Fruit fly (Drosophila melanogaster) whole organism, embryonic: ENCODE data around the gene CG16798.

Source experiments
- BEAF-32 ChIP-seq: fragments of 200-800 bp; sonication (Bioruptor generic); optimal IDR thresholded peaks from 3 replicates; lab custom pipeline; 2017; ENCODE audit warnings: missing biosample characterization, missing genetic modification characterization, mild to moderate bottlenecking, moderate library complexity, missing genetic modification reagents
- CG10267 ChIP-seq: fragments of 200-800 bp; sonication (Bioruptor generic); optimal IDR thresholded peaks from 2 replicates; lab custom pipeline; 2018; ENCODE audit warnings: missing biosample characterization, mild to moderate bottlenecking, missing genetic modification characterization, moderate library complexity
- CG11456 ChIP-seq: fragments of 200-800 bp; sonication (Bioruptor generic); IDR thresholded peaks from 3 replicates; pipeline ENCODE4 v1.3.6; 2022; ENCODE audit warnings: missing biosample characterization, missing genetic modification characterization
- CG12155 ChIP-seq: fragments of 200-800 bp; sonication (Bioruptor generic); optimal IDR thresholded peaks from 3 replicates; lab custom pipeline; 2016; ENCODE audit warnings: missing biosample characterization, missing genetic modification characterization
- CG13287 ChIP-seq: fragments of 200-800 bp; sonication (Bioruptor generic); IDR thresholded peaks from 2 replicates; pipeline ENCODE4 v1.3.6; 2022; ENCODE audit warnings: missing biosample characterization, missing genetic modification characterization; ENCODE audit not compliant: partially characterized antibody
- CG13894 ChIP-seq: fragments of 200-800 bp; sonication (Bioruptor generic); optimal IDR thresholded peaks from 3 replicates; lab custom pipeline; 2018; ENCODE audit warnings: missing biosample characterization, mild to moderate bottlenecking, missing genetic modification characterization, moderate library complexity
- CG15514 ChIP-seq: fragments of 200-800 bp; sonication (Bioruptor generic); optimal IDR thresholded peaks from 3 replicates; lab custom pipeline; 2017; ENCODE audit warnings: missing biosample characterization, missing genetic modification characterization, mild to moderate bottlenecking, moderate library complexity, missing genetic modification reagents
- CG17328 ChIP-seq: fragments of 200-800 bp; sonication (Bioruptor generic); IDR thresholded peaks from 2 replicates; pipeline ENCODE4 v1.3.6; 2022; ENCODE audit warnings: missing biosample characterization, missing genetic modification characterization
- CG2712 ChIP-seq: fragments of 200-800 bp; optimal IDR thresholded peaks from 3 replicates; lab custom pipeline; 2019; ENCODE audit warnings: missing biosample characterization, mild to moderate bottlenecking, missing genetic modification characterization, moderate library complexity
- CG5180 ChIP-seq: fragments of 200-800 bp; sonication (Bioruptor generic); optimal IDR thresholded peaks from 3 replicates; lab custom pipeline; 2017; ENCODE audit warnings: missing biosample characterization, missing genetic modification characterization, mild to moderate bottlenecking, moderate library complexity, missing genetic modification reagents
- CG6654 ChIP-seq: fragments of 200-800 bp; sonication (Bioruptor generic); optimal IDR thresholded peaks from 2 replicates; lab custom pipeline; 2017; ENCODE audit warnings: missing biosample characterization, mild to moderate bottlenecking, missing genetic modification characterization
- CG8290 ChIP-seq, 3 experiments: fragments of 200-800 bp; sonication (Bioruptor generic); optimal IDR thresholded peaks; 2 replicates each; lab custom pipeline; 2016 to 2019; ENCODE audit warnings: missing biosample characterization in 3 of 3, missing genetic modification characterization in 3 of 3, mild to moderate bottlenecking in 2 of 3, moderate library complexity in 1 of 3
- CTCF ChIP-seq: fragments of 200-800 bp; sonication (Bioruptor generic); optimal IDR thresholded peaks from 2 replicates; lab custom pipeline; 2017; ENCODE audit warnings: missing biosample characterization, mild to moderate bottlenecking, missing genetic modification characterization, moderate library complexity
- Deaf1 ChIP-seq: fragments of 200-800 bp; optimal IDR thresholded peaks from 3 replicates; lab custom pipeline; 2019; ENCODE audit warnings: missing biosample characterization, mild to moderate bottlenecking, missing genetic modification characterization, moderate library complexity
- Dp ChIP-seq: fragments of 200-800 bp; sonication (Bioruptor generic); optimal IDR thresholded peaks from 2 replicates; lab custom pipeline; 2018; ENCODE audit warnings: missing biosample characterization, mild to moderate bottlenecking, missing genetic modification characterization, moderate library complexity
- Dref ChIP-seq: fragments of 200-800 bp; sonication (Bioruptor generic); IDR thresholded peaks from 2 replicates; pipeline ENCODE4 v1.3.6; 2022; ENCODE audit warnings: missing biosample characterization, missing genetic modification characterization
- E2f2 ChIP-seq: fragments of 200-800 bp; sonication (Bioruptor generic); IDR thresholded peaks from 2 replicates; pipeline ENCODE4 v1.3.6; 2022; ENCODE audit warnings: missing biosample characterization, missing genetic modification characterization
- Ets65A ChIP-seq: fragments of 200-800 bp; sonication (Bioruptor generic); peaks from one replicate; lab custom pipeline; 2016; ENCODE audit warnings: missing biosample characterization, missing genetic modification characterization
- Hr51 ChIP-seq, 2 experiments: fragments of 200-800 bp; sonication (Bioruptor generic); optimal IDR thresholded peaks; 2 replicates in 1 of 2; 3 replicates in 1 of 2; lab custom pipeline; 2016 to 2018; ENCODE audit warnings: missing biosample characterization in 2 of 2, missing genetic modification characterization in 2 of 2, mild to moderate bottlenecking in 1 of 2, moderate library complexity in 1 of 2
- Med ChIP-seq: fragments of 200-800 bp; sonication (Bioruptor generic); peaks from one replicate; lab custom pipeline; 2016; ENCODE audit warnings: missing biosample characterization, missing genetic modification characterization, mild to moderate bottlenecking, inconsistent platforms, moderate library complexity
- Spps ChIP-seq: fragments of 200-800 bp; sonication (Bioruptor generic); optimal IDR thresholded peaks from 2 replicates; lab custom pipeline; 2018; ENCODE audit warnings: missing biosample characterization, mild to moderate bottlenecking, missing genetic modification characterization
- Sry-δ ChIP-seq: fragments of 200-800 bp; sonication (Bioruptor generic); optimal IDR thresholded peaks from 2 replicates; lab custom pipeline; 2016; ENCODE audit warnings: missing biosample characterization, missing genetic modification characterization
- ara ChIP-seq: fragments of 200-800 bp; sonication (Bioruptor generic); IDR thresholded peaks from 2 replicates; pipeline ENCODE4 v1.3.6; 2022; ENCODE audit warnings: missing biosample characterization, missing genetic modification characterization
- chinmo ChIP-seq: fragments of 200-800 bp; sonication (Bioruptor generic); IDR thresholded peaks from 4 replicates; pipeline ENCODE4 v1.3.6; 2022; ENCODE audit warnings: missing biosample characterization, missing genetic modification characterization; ENCODE audit not compliant: partially characterized antibody
- dysf ChIP-seq: fragments of 200-800 bp; sonication (Bioruptor generic); IDR thresholded peaks from 3 replicates; pipeline ENCODE4 v1.3.6; 2022; ENCODE audit warnings: missing biosample characterization, missing genetic modification characterization
- ewg ChIP-seq: fragments of 200-800 bp; sonication (Bioruptor generic); optimal IDR thresholded peaks from 3 replicates; lab custom pipeline; 2017; ENCODE audit warnings: mild to moderate bottlenecking, missing biosample characterization, missing genetic modification reagents, missing genetic modification characterization
- exex ChIP-seq: fragments of 200-800 bp; sonication (Bioruptor generic); optimal IDR thresholded peaks from 4 replicates; lab custom pipeline; 2018; ENCODE audit warnings: missing biosample characterization, mild to moderate bottlenecking, missing genetic modification characterization, moderate library complexity
- gsb ChIP-seq: fragments of 200-800 bp; sonication (Bioruptor generic); IDR thresholded peaks from 2 replicates; pipeline ENCODE4 v1.3.6; 2022; ENCODE audit warnings: missing biosample characterization, missing genetic modification characterization
- jing ChIP-seq: fragments of 200-800 bp; sonication (Bioruptor generic); optimal IDR thresholded peaks from 2 replicates; lab custom pipeline; 2018; ENCODE audit warnings: missing biosample characterization, mild to moderate bottlenecking, missing genetic modification characterization
- phol ChIP-seq: fragments of 200-800 bp; sonication (Bioruptor generic); optimal IDR thresholded peaks from 3 replicates; lab custom pipeline; 2018; ENCODE audit warnings: missing biosample characterization, mild to moderate bottlenecking, missing genetic modification characterization, moderate library complexity
- pzg ChIP-seq: fragments of 200-800 bp; sonication (Bioruptor generic); optimal IDR thresholded peaks from 3 replicates; lab custom pipeline; 2018; ENCODE audit warnings: missing biosample characterization, mild to moderate bottlenecking, missing genetic modification characterization, moderate library complexity
- scrt ChIP-seq: fragments of 200-800 bp; sonication (Bioruptor generic); optimal IDR thresholded peaks from 2 replicates; lab custom pipeline; 2018; ENCODE audit warnings: missing biosample characterization, mild to moderate bottlenecking, missing genetic modification characterization, moderate library complexity
- vnd ChIP-seq: fragments of 200-800 bp; sonication (Bioruptor generic); IDR thresholded peaks from 3 replicates; pipeline ENCODE4 v1.3.6; 2022; ENCODE audit warnings: missing biosample characterization, missing genetic modification characterization; ENCODE audit not compliant: partially characterized antibody

CG16798 gene

dm6 chr2L:20425854-20426396, 43.8 kb upstream of the CG16798 start, which contains the start of gene CG31688:
CG31688 (plus strand) TSS chr2L:20426199.
- TF ChIP-seq CG11456 (GFP tag; lab: Robert Waterston, UW) (0 out of 3 replicates have a peak, but pooled peaks have one; percentile 18), CG8290 (GFP tag; optimal IDR thresholded peaks at IDR 0.05; lab: Kevin White, UChicago) (no peak), CG8290 (tag; optimal IDR thresholded peaks at IDR 0.05; lab: Kevin White, UChicago) (peak in 1 of 2 experiments; percentile 13), Med (peak; percentile 59), Hr51 (GFP tag; optimal IDR thresholded peaks at IDR 0.05; lab: Kevin White, UChicago) (no peak), Dp (GFP tag; lab: Kevin White, UChicago) (peak; percentile 64), CG12155 (GFP tag; lab: Kevin White, UChicago) (peak; percentile 99), vnd (GFP tag; lab: Robert Waterston, UW) (no peak), CG13894 (tag; lab: Kevin White, UChicago) (peak; percentile 72), CG6654 (GFP tag; lab: Kevin White, UChicago) (no peak), CG17328 (GFP tag; lab: Robert Waterston, UW) (0 out of 2 replicates have a peak, but pooled peaks have one; percentile 28), CG5180 (GFP tag; lab: Kevin White, UChicago) (peak; percentile 18), Spps (tag; lab: Kevin White, UChicago) (no peak), pzg (GFP tag; lab: Kevin White, UChicago) (peak; percentile 60), CG13287 (GFP tag; lab: Robert Waterston, UW) (peak; percentile 13; the same call in 1 of the 2 replicates), Ets65A (peak; percentile 67), gsb (no peak), phol (tag; lab: Kevin White, UChicago) (peak; percentile 32), Deaf1 (peak; percentile 72), ewg (GFP tag; lab: Kevin White, UChicago) (peak; percentile 100), jing (GFP tag; lab: Kevin White, UChicago) (no peak), scrt (GFP tag; lab: Kevin White, UChicago) (peak; percentile 10), CG10267 (tag; lab: Kevin White, UChicago) (no peak), CTCF (peak; percentile 91), chinmo (0 out of 4 replicates have a peak, but pooled peaks have one; percentile 61), BEAF-32 (GFP tag; lab: Kevin White, UChicago) (peak; percentile 15), CG15514 (GFP tag; lab: Kevin White, UChicago) (peak; percentile 84), CG2712 (tag; lab: Kevin White, UChicago) (peak; percentile 97), E2f2 (peak; percentile 72), Sry-δ (GFP tag; lab: Kevin White, UChicago) (peak; percentile 22), Dref (peak; percentile 39)

- TF ChIP-seq CG17328 (GFP tag; lab: Robert Waterston, UW), result 0 out of 2 replicates have a peak, but pooled peaks have one; percentile 15
- no peak for TF ChIP-seq ara
These were observed 42.4 kb upstream of the CG16798 start, which contains the start of gene CG15130 for dm6 chr2L:20424560-20424959. CG15130 (minus strand) TSS chr2L:20424660.

dm6 chr2L:20420035-20420434, 37.9 kb upstream of the CG16798 start:
- TF ChIP-seq exex (tag; lab: Kevin White, UChicago) (peak; percentile 56), dysf (no peak)
